Worm (Caenorhabditis elegans) whole organism, L2 larva: ENCODE results near the gene srj-38.

Source experiments
- ama-1 ChIP-seq: fragments of 150-350 bp; optimal IDR thresholded peaks from 2 replicates; lab custom pipeline; 2018; ENCODE audit warnings: inconsistent platforms
- lsy-2 ChIP-seq, 2 experiments: fragments of 150-350 bp in 1 of 2; sonication (generic microtip) in 1 of 2; optimal IDR thresholded peaks; 2 replicates each; lab custom pipeline; 2014 to 2017; ENCODE audit warnings: missing biosample characterization in 2 of 2, missing genetic modification characterization in 2 of 2
- mdl-1 ChIP-seq, 2 experiments: fragments of 150-350 bp in 1 of 2; sonication (generic microtip) in 1 of 2; optimal IDR thresholded peaks; 2 replicates each; lab custom pipeline; 2017; ENCODE audit warnings: missing biosample characterization in 2 of 2, missing genetic modification characterization in 2 of 2
- nhr-12 ChIP-seq: fragments of 150-350 bp; optimal IDR thresholded peaks from 2 replicates; lab custom pipeline; 2014; ENCODE audit warnings: missing biosample characterization, missing genetic modification characterization
- nhr-237 ChIP-seq: fragments of 150-350 bp; optimal IDR thresholded peaks from 2 replicates; lab custom pipeline; 2014; ENCODE audit warnings: missing biosample characterization, missing genetic modification characterization
- nhr-6 ChIP-seq: fragments of 150-350 bp; optimal IDR thresholded peaks from 2 replicates; lab custom pipeline; 2014; ENCODE audit warnings: missing biosample characterization, missing genetic modification characterization
- nhr-77 ChIP-seq: fragments of 150-350 bp; optimal IDR thresholded peaks from 2 replicates; lab custom pipeline; 2014; ENCODE audit warnings: missing biosample characterization, missing genetic modification characterization
- skn-1 ChIP-seq: sonication (generic microtip); optimal IDR thresholded peaks from 2 replicates; lab custom pipeline; 2017; ENCODE audit warnings: missing biosample characterization, missing genetic modification characterization
- snpc-4 ChIP-seq: fragments of 150-350 bp; optimal IDR thresholded peaks from 2 replicates; lab custom pipeline; 2014; ENCODE audit warnings: missing biosample characterization, missing genetic modification characterization

- TF ChIP-seq nhr-6: no peak
- TF ChIP-seq nhr-77 (tag; lab: Kevin White, UChicago): no peak
- TF ChIP-seq snpc-4 (tag; lab: Kevin White, UChicago): no peak
- no peak for TF ChIP-seq nhr-237 (tag; lab: Kevin White, UChicago)
- TF ChIP-seq mdl-1 (tag; optimal IDR thresholded peaks at IDR 0.05; lab: Kevin White, UChicago): no peak
- TF ChIP-seq skn-1 (tag; lab: Kevin White, UChicago): no peak
- TF ChIP-seq lsy-2 (tag; optimal IDR thresholded peaks at IDR 0.05; lab: Kevin White, UChicago): no peak
- no peak for TF ChIP-seq nhr-12
- TF ChIP-seq ama-1 (lab: Kevin White, UChicago): no peak
These were observed 32.0 kb downstream of the srj-38 start, which contains the start of gene K09C6.3 for ce11 chrV:852184-852583.
